Fruit fly (Drosophila melanogaster): Measurements from ENCODE around the gene MED30.

MED30 gene

DNA sequence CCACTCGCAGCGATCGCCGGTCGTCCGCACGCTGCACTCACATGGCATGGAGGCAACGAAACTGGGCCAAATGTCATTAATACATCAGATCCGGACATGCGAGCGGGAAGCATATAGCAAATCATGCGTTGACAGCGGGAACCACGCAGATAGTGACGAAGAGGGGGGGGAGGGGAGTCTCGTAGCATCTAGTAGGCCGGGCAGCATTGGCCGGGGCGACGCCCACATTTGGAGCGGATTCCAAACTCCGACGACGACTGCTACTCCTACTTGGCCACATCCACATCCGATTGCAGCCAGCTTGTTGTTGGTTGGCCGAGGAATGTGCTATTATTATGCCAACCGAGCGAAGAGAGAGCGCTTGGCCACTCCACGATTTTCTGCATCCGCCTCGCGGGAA, 18.4 kb downstream of the MED30 start (continued):
- TF ChIP-seq slbo (GFP tag; IDR thresholded peaks at IDR 0.05) (no peak), CG11085 (GFP tag; IDR thresholded peaks at IDR 0.05) (no peak), crol (GFP tag; IDR thresholded peaks at IDR 0.05) (peak; percentile 73), CG12769 (tag; optimal IDR thresholded peaks at IDR 0.05) (no peak), CG11093 (GFP tag; IDR thresholded peaks at IDR 0.05) (no peak), ato (GFP tag; IDR thresholded peaks at IDR 0.05; ENCODE audit: partially characterized antibody) (no peak), CG7987 (GFP tag; optimal IDR thresholded peaks at IDR 0.05) (peak; percentile 15), gro (GFP tag; optimal IDR thresholded peaks at IDR 0.05) (no peak), Trl (optimal IDR thresholded peaks at IDR 0.05) (no peak), Trl (GFP tag; optimal IDR thresholded peaks at IDR 0.05) (no peak), en (GFP tag; optimal IDR thresholded peaks at IDR 0.05) (no peak), hbn (GFP tag; IDR thresholded peaks at IDR 0.05; ENCODE audit: partially characterized antibody) (no peak), jigr1 (GFP tag; IDR thresholded peaks at IDR 0.05) (no peak), CG4617 (GFP tag; optimal IDR thresholded peaks at IDR 0.05; ENCODE audit: borderline replicate concordance) (no peak), ind (GFP tag; optimal IDR thresholded peaks at IDR 0.05) (no peak), Hsf (GFP tag; optimal IDR thresholded peaks at IDR 0.05) (no peak), CG1603 (tag; optimal IDR thresholded peaks at IDR 0.05) (no peak), bbx (GFP tag; IDR thresholded peaks at IDR 0.05; ENCODE audit: partially characterized antibody) (no peak), Gug (GFP tag; IDR thresholded peaks at IDR 0.05) (no peak), pzg (GFP tag; optimal IDR thresholded peaks at IDR 0.05) (no peak), Mad (GFP tag; optimal IDR thresholded peaks at IDR 0.05) (no peak), yki (optimal IDR thresholded peaks at IDR 0.05) (no peak), sug (tag; optimal IDR thresholded peaks at IDR 0.05) (no peak), Med (GFP tag) (peak; percentile 55), CG15479 (GFP tag; optimal IDR thresholded peaks at IDR 0.05) (no peak), CG30431 (GFP tag; optimal IDR thresholded peaks at IDR 0.05) (no peak), Ptx1 (GFP tag; IDR thresholded peaks at IDR 0.05) (no peak), Hr78 (GFP tag; optimal IDR thresholded peaks at IDR 0.05) (no peak), Hr51 (GFP tag; optimal IDR thresholded peaks at IDR 0.05) (no peak), lbe (GFP tag; optimal IDR thresholded peaks at IDR 0.05) (no peak)

DNA sequence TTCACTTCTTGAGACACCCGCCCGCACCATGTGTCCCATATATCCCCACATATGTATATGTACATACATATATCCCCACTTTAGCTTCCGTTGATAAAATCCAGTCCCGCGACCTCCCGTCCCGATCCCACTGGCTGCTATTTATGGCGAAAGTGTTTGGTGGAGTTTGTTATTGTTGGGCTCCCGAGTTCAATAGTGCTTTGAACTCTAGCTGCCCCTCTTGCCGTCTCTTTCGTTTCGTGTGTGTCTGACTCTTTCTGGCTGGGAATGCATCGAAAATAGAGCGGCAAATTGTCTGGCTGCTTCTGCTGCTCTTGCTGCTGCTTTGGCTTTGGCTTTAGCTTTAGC, 18.9 kb downstream of the MED30 start:
- TF ChIP-seq pros (GFP tag; optimal IDR thresholded peaks at IDR 0.05), result peak; percentile 17
- no peak for TF ChIP-seq eyg (GFP tag; optimal IDR thresholded peaks at IDR 0.05)
- no peak for TF ChIP-seq CG34376 (GFP tag; optimal IDR thresholded peaks at IDR 0.05)
- TF ChIP-seq slou (GFP tag; optimal IDR thresholded peaks at IDR 0.05), result no peak
- TF ChIP-seq CG17361 (GFP tag; IDR thresholded peaks at IDR 0.05), result no peak
- TF ChIP-seq CG30020 (tag; optimal IDR thresholded peaks at IDR 0.05), result no peak
- TF ChIP-seq sd (tag; optimal IDR thresholded peaks at IDR 0.05), result peak; percentile 86
- TF ChIP-seq crol (GFP tag; IDR thresholded peaks at IDR 0.05), result peak; percentile 72; the same call in 1 of the 2 replicates
- no peak for TF ChIP-seq usp (GFP tag; optimal IDR thresholded peaks at IDR 0.05)
- no peak for TF ChIP-seq H15 (GFP tag; IDR thresholded peaks at IDR 0.05)
- TF ChIP-seq row (GFP tag; IDR thresholded peaks at IDR 0.05), result no peak
- peak; percentile 67 for TF ChIP-seq kni (GFP tag; optimal IDR thresholded peaks at IDR 0.05)
- TF ChIP-seq hbn (GFP tag; IDR thresholded peaks at IDR 0.05; ENCODE audit: partially characterized antibody), result no peak
- 0 out of 2 replicates have a peak, but pooled peaks have one; percentile 4 for TF ChIP-seq ro (GFP tag; IDR thresholded peaks at IDR 0.05)
- no peak for TF ChIP-seq YL-1 (GFP tag; optimal IDR thresholded peaks at IDR 0.05)
- no peak for TF ChIP-seq Myb (GFP tag; optimal IDR thresholded peaks at IDR 0.05)
- peak in 1 of 2 experiments; percentile 96 for TF ChIP-seq Hr78 (GFP tag; optimal IDR thresholded peaks at IDR 0.05)
- TF ChIP-seq CG10321 (GFP tag; IDR thresholded peaks at IDR 0.05), result peak; percentile 31; the same call in 1 of the 2 replicates
- TF ChIP-seq CG1832 (GFP tag; optimal IDR thresholded peaks at IDR 0.05), result peak; percentile 54
- 0 out of 2 replicates have a peak, but pooled peaks have one; percentile 2 for TF ChIP-seq aop (GFP tag; IDR thresholded peaks at IDR 0.05)
- TF ChIP-seq nmo (GFP tag; optimal IDR thresholded peaks at IDR 0.05), result no peak
- TF ChIP-seq CG8765 (GFP tag; IDR thresholded peaks at IDR 0.05), result no peak
- no peak for TF ChIP-seq CG3281 (GFP tag; optimal IDR thresholded peaks at IDR 0.05)
- TF ChIP-seq zen2 (GFP tag; IDR thresholded peaks at IDR 0.05; ENCODE audit: partially characterized antibody), result no peak
- TF ChIP-seq zf30C (GFP tag; optimal IDR thresholded peaks at IDR 0.05), result no peak
- no peak for TF ChIP-seq TFAM (GFP tag; optimal IDR thresholded peaks at IDR 0.05)

Data from whole organism, embryonic.